Worm (Caenorhabditis elegans) whole organism, late embryonic: Measurements from ENCODE around the gene srh-211.

Experiments
- C38D4.7 ChIP-seq: fragments of 200-800 bp; sonication (Bioruptor generic); optimal IDR thresholded peaks from 2 replicates; lab custom pipeline; 2018; ENCODE audit warnings: mild to moderate bottlenecking, missing genetic modification characterization, moderate library complexity, missing compliant biosample characterization
- F13H6.1 ChIP-seq: sonication (generic microtip); optimal IDR thresholded peaks from 2 replicates; lab custom pipeline; 2016; ENCODE audit warnings: missing genetic modification characterization, missing compliant biosample characterization
- K02D7.2 ChIP-seq: sonication (generic microtip); optimal IDR thresholded peaks from 2 replicates; lab custom pipeline; 2017; ENCODE audit warnings: mild to moderate bottlenecking, missing genetic modification characterization, missing compliant biosample characterization
- K09A11.1 ChIP-seq: sonication (generic microtip); optimal IDR thresholded peaks from 2 replicates; lab custom pipeline; 2017; ENCODE audit warnings: antibody characterized with exemption, mild to moderate bottlenecking, missing genetic modification characterization, missing compliant biosample characterization; ENCODE audit not compliant: insufficient read depth
- ahr-1 ChIP-seq: sonication (generic microtip); optimal IDR thresholded peaks from 2 replicates; lab custom pipeline; 2016; ENCODE audit warnings: missing genetic modification characterization, missing compliant biosample characterization
- ceh-14 ChIP-seq: sonication (generic microtip); optimal IDR thresholded peaks from 2 replicates; lab custom pipeline; 2016; ENCODE audit warnings: missing genotype, missing genetic modification characterization, missing compliant biosample characterization
- ceh-24 ChIP-seq: sonication (generic microtip); optimal IDR thresholded peaks from 2 replicates; lab custom pipeline; 2016; ENCODE audit warnings: mild to moderate bottlenecking, missing genetic modification characterization, missing compliant biosample characterization
- ceh-30 ChIP-seq: fragments of 150-350 bp; optimal IDR thresholded peaks from 2 replicates; lab custom pipeline; 2014; ENCODE audit warnings: missing biosample characterization, missing genetic modification characterization
- ceh-31 ChIP-seq: sonication (generic microtip); optimal IDR thresholded peaks from 2 replicates; lab custom pipeline; 2016; ENCODE audit warnings: missing genetic modification characterization, missing compliant biosample characterization
- ceh-34 ChIP-seq: sonication (generic microtip); optimal IDR thresholded peaks from 2 replicates; lab custom pipeline; 2016; ENCODE audit warnings: mild to moderate bottlenecking, missing genetic modification characterization, missing compliant biosample characterization
- ceh-48 ChIP-seq: sonication (generic microtip); optimal IDR thresholded peaks from 2 replicates; lab custom pipeline; 2016; ENCODE audit warnings: missing genetic modification characterization, inconsistent platforms, missing compliant biosample characterization
- ceh-6 ChIP-seq: fragments of 200-800 bp; sonication (Bioruptor generic); optimal IDR thresholded peaks from 2 replicates; lab custom pipeline; 2018; ENCODE audit warnings: mild to moderate bottlenecking, missing genetic modification characterization, missing compliant biosample characterization
- dmd-4 ChIP-seq: sonication (generic microtip); optimal IDR thresholded peaks from 2 replicates; lab custom pipeline; 2016; ENCODE audit warnings: borderline replicate concordance, missing genetic modification characterization, missing compliant biosample characterization
- dve-1 ChIP-seq: sonication (generic microtip); optimal IDR thresholded peaks from 2 replicates; lab custom pipeline; 2017; ENCODE audit warnings: antibody characterized with exemption, mild to moderate bottlenecking, missing genetic modification characterization, missing compliant biosample characterization
- elt-2 ChIP-seq: sonication (generic microtip); optimal IDR thresholded peaks from 2 replicates; lab custom pipeline; 2016; ENCODE audit warnings: missing genetic modification reagents, missing genetic modification characterization, missing compliant biosample characterization
- elt-4 ChIP-seq: sonication (generic microtip); optimal IDR thresholded peaks from 2 replicates; lab custom pipeline; 2016; ENCODE audit warnings: missing genetic modification characterization, missing compliant biosample characterization
- eyg-1 ChIP-seq: sonication (generic microtip); optimal IDR thresholded peaks from 2 replicates; lab custom pipeline; 2016; ENCODE audit warnings: missing genotype, missing genetic modification characterization, missing compliant biosample characterization
- gmeb-2 ChIP-seq: sonication (generic microtip); optimal IDR thresholded peaks from 2 replicates; lab custom pipeline; 2016; ENCODE audit warnings: missing genetic modification characterization, inconsistent platforms, missing compliant biosample characterization
- hlh-13 ChIP-seq: fragments of 200-800 bp; sonication (Bioruptor generic); optimal IDR thresholded peaks from 2 replicates; lab custom pipeline; 2018; ENCODE audit warnings: mild to moderate bottlenecking, missing genetic modification characterization, missing compliant biosample characterization
- hlh-6 ChIP-seq: sonication (generic microtip); optimal IDR thresholded peaks from 2 replicates; lab custom pipeline; 2016; ENCODE audit warnings: missing genotype, missing genetic modification characterization, missing compliant biosample characterization
- hlh-8 ChIP-seq: sonication (generic microtip); optimal IDR thresholded peaks from 2 replicates; lab custom pipeline; 2016; ENCODE audit warnings: missing genotype, missing genetic modification characterization, missing compliant biosample characterization
- lim-6 ChIP-seq: sonication (generic microtip); optimal IDR thresholded peaks from 2 replicates; lab custom pipeline; 2016; ENCODE audit warnings: missing genetic modification characterization, missing compliant biosample characterization
- madf-2 ChIP-seq: sonication (generic microtip); optimal IDR thresholded peaks from 2 replicates; lab custom pipeline; 2017; ENCODE audit warnings: missing genetic modification characterization, missing compliant biosample characterization
- mec-3 ChIP-seq: sonication (generic microtip); optimal IDR thresholded peaks from 2 replicates; lab custom pipeline; 2016; ENCODE audit warnings: borderline replicate concordance, missing genetic modification characterization, missing compliant biosample characterization
- odd-2 ChIP-seq: sonication (generic microtip); optimal IDR thresholded peaks from 2 replicates; lab custom pipeline; 2017; ENCODE audit warnings: antibody characterized with exemption, mild to moderate bottlenecking, missing genetic modification characterization, missing compliant biosample characterization
- pax-1 ChIP-seq: fragments of 150-350 bp; optimal IDR thresholded peaks from 2 replicates; lab custom pipeline; 2014; ENCODE audit warnings: missing biosample characterization, missing genetic modification characterization
- pqm-1 ChIP-seq: sonication (generic microtip); optimal IDR thresholded peaks from 2 replicates; lab custom pipeline; 2016; ENCODE audit warnings: missing genetic modification characterization, missing compliant biosample characterization
- ref-2 ChIP-seq: sonication (generic microtip); optimal IDR thresholded peaks from 2 replicates; lab custom pipeline; 2016; ENCODE audit warnings: missing genetic modification characterization, missing compliant biosample characterization
- sox-2 ChIP-seq: fragments of 200-800 bp; sonication (Bioruptor generic); IDR thresholded peaks from 2 replicates; pipeline ENCODE4 v1.3.6; 2022; ENCODE audit warnings: missing genetic modification reagents, missing genetic modification characterization, missing compliant biosample characterization
- syd-9 ChIP-seq: sonication (generic microtip); optimal IDR thresholded peaks from 2 replicates; lab custom pipeline; 2016; ENCODE audit warnings: mild to moderate bottlenecking, missing genetic modification characterization, moderate library complexity, missing compliant biosample characterization
- tbx-2 ChIP-seq: sonication (generic microtip); optimal IDR thresholded peaks from 2 replicates; lab custom pipeline; 2016; ENCODE audit warnings: missing genetic modification characterization, missing compliant biosample characterization
- tbx-7 ChIP-seq: sonication (generic microtip); optimal IDR thresholded peaks from 2 replicates; lab custom pipeline; 2016; ENCODE audit warnings: missing genotype, missing genetic modification characterization, missing compliant biosample characterization
- ttx-3 ChIP-seq: sonication (generic microtip); optimal IDR thresholded peaks from 2 replicates; lab custom pipeline; 2016; ENCODE audit warnings: missing genetic modification reagents, missing genetic modification characterization, missing compliant biosample characterization
- unc-42 ChIP-seq: sonication (generic microtip); optimal IDR thresholded peaks from 2 replicates; lab custom pipeline; 2016; ENCODE audit warnings: missing genotype, missing genetic modification characterization, missing compliant biosample characterization
- unc-55 ChIP-seq: sonication (generic microtip); optimal IDR thresholded peaks from 2 replicates; lab custom pipeline; 2017; ENCODE audit warnings: missing biosample characterization, missing genetic modification reagents, missing genetic modification characterization
- unc-86 ChIP-seq: sonication (generic microtip); optimal IDR thresholded peaks from 2 replicates; lab custom pipeline; 2016; ENCODE audit warnings: missing genetic modification characterization, missing compliant biosample characterization
- ztf-16 ChIP-seq: sonication (generic microtip); optimal IDR thresholded peaks from 2 replicates; lab custom pipeline; 2017; ENCODE audit warnings: missing genetic modification characterization, missing compliant biosample characterization

The srh-211 gene

ce11 chrV:4081283-4081682 lies at the start of gene srh-211:
TSS of gene srh-211 (minus strand) at chrV:4081383.
- TF ChIP-seq ceh-34 (tag; lab: Kevin White, UChicago) (no peak), tbx-7 (tag; lab: Kevin White, UChicago) (no peak), ceh-31 (tag; lab: Kevin White, UChicago) (no peak), ahr-1 (no peak), pax-1 (no peak), ceh-48 (tag; lab: Kevin White, UChicago) (no peak), odd-2 (no peak)

ce11 chrV:4129604-4130003 lies 48.4 kb upstream of the srh-211 start, which contains the start of gene phat-4:
TSS of gene phat-4 (plus strand) at chrV:4129904.
- TF ChIP-seq C38D4.7 (GFP tag; lab: Kevin White, UChicago) (no peak), tbx-2 (tag; lab: Kevin White, UChicago) (no peak), ref-2 (tag; lab: Kevin White, UChicago) (no peak), gmeb-2 (tag; lab: Kevin White, UChicago) (no peak), unc-55 (GFP tag; lab: Kevin White, UChicago) (no peak), ceh-30 (tag; lab: Kevin White, UChicago) (no peak), unc-86 (tag; lab: Kevin White, UChicago) (no peak), elt-2 (no peak), K02D7.2 (tag; lab: Kevin White, UChicago) (no peak), syd-9 (tag; lab: Kevin White, UChicago) (no peak), pqm-1 (tag; lab: Kevin White, UChicago) (no peak), dve-1 (tag; lab: Kevin White, UChicago) (no peak), ceh-6 (GFP tag; lab: Kevin White, UChicago) (no peak), ceh-24 (tag; lab: Kevin White, UChicago) (no peak), lim-6 (tag; lab: Kevin White, UChicago) (no peak)

DNA sequence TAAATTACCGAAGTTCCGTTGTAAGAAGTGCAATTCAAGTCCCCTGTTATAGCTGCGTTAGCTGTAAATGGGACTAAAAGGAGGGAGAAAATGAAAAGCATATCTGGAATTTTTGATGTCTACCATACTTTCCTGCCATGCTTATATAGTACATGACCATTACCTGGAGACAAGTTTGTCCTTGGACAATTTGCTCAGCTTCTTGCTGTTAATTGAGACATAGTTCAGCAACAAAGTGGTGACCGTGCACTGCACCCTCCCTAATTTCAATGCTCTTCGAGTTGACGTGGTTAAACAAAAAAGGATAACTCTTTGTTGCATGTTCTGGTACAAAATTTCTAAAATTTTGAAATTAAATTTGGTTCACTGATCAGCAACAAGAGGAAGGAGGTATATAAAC lies 46.3 kb upstream of the srh-211 start, which contains the start of gene T05B4.13:
Gene T05B4.13 (minus strand): TSS at position 101 of the 400 bp plus-strand sequence.
- no peak for TF ChIP-seq F13H6.1
- no peak for TF ChIP-seq dmd-4 (tag; lab: Kevin White, UChicago)
- TF ChIP-seq K09A11.1 (tag; lab: Kevin White, UChicago), result no peak
- no peak for TF ChIP-seq ztf-16 (tag; lab: Kevin White, UChicago)
- no peak for TF ChIP-seq ttx-3 (tag; lab: Kevin White, UChicago)
- no peak for TF ChIP-seq hlh-13
- TF ChIP-seq mec-3 (tag; lab: Kevin White, UChicago), result no peak
- no peak for TF ChIP-seq elt-4 (tag; lab: Kevin White, UChicago)
- no peak for TF ChIP-seq madf-2
- TF ChIP-seq unc-42 (tag; lab: Kevin White, UChicago), result no peak

DNA sequence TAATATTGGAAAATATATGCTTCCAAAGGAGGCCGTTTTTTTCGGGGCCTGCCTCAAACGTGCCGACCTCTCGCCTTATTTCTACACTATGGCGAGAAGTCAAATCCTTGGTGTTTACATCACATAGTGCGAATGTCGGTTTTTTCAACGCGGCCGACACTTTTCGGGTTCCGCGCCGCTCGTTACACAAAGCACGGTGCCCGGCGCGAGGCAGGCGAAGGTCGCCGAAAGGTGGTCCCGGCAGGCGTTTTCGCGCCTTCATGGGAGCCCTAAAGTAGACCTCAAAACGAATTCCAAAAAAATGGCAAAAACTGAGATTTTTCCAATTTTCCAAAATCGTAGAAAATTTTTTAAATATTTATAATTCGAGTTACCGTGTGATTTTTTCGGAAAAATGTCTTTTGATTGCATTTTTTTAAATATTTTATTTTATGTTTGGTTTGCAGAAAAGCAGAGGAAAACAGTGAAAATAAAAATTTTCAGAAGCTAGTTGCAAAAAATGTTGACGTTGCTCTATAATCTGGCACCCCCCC lies 44.4 kb upstream of the srh-211 start, which contains the start of gene T05B4.12:
Gene T05B4.12 (minus strand): TSS at position 483 of the 533 bp plus-strand sequence.
- TF ChIP-seq sox-2 (GFP tag; lab: Robert Waterston, UW) (no peak), K02D7.2 (tag; lab: Kevin White, UChicago) (no peak), eyg-1 (tag; lab: Kevin White, UChicago) (no peak), hlh-6 (tag; lab: Kevin White, UChicago) (no peak), ceh-14 (no peak), hlh-8 (tag; lab: Kevin White, UChicago) (no peak)
- TF ChIP-seq, all 69 proteins: peak for 0
